Worm (Caenorhabditis elegans) whole organism, midembryonic: Measurements from ENCODE around the gene mau-8.

ENCODE experiments used
- klf-2 ChIP-seq: fragments of 200-800 bp; sonication (Bioruptor generic); conservative IDR thresholded peaks from 2 replicates; pipeline ENCODE4 v1.3.6; 2022; ENCODE audit warnings: missing genetic modification reagents, missing genetic modification characterization, missing compliant biosample characterization
- med-1 ChIP-seq: sonication (generic microtip); optimal IDR thresholded peaks from 2 replicates; lab custom pipeline; 2017; ENCODE audit warnings: missing genetic modification characterization, mild to moderate bottlenecking, missing compliant biosample characterization, antibody characterized with exemption, missing genetic modification reagents; ENCODE audit not compliant: insufficient read depth
- ztf-23 ChIP-seq: fragments of 200-800 bp; sonication (Bioruptor generic); IDR thresholded peaks from 2 replicates; pipeline ENCODE4 v1.3.6; 2022; ENCODE audit warnings: missing genetic modification reagents, missing genetic modification characterization, missing compliant biosample characterization

ce11 chrIV:13377716-13378115, at the start of gene mau-8:
- TF ChIP-seq klf-2 (no peak), ztf-23 (GFP tag; lab: Robert Waterston, UW) (no peak), med-1 (GFP tag; lab: Kevin White, UChicago) (no peak)
